Worm (Caenorhabditis elegans) whole organism, L2 larva: ENCODE data around the gene gcy-33.

ENCODE experiments used
- nhr-77 ChIP-seq: fragments of 150-350 bp; optimal IDR thresholded peaks from 2 replicates; lab custom pipeline; 2014; ENCODE audit warnings: missing biosample characterization, missing genetic modification characterization
- snpc-4 ChIP-seq: fragments of 150-350 bp; optimal IDR thresholded peaks from 2 replicates; lab custom pipeline; 2014; ENCODE audit warnings: missing biosample characterization, missing genetic modification characterization

- TF ChIP-seq nhr-77 (no peak), snpc-4 (tag; lab: Kevin White, UChicago) (no peak)
Measured at ce11 chrV:12032060-12032459, 30.5 kb upstream of the gcy-33 start, which contains the start of gene pkc-1.
